Fruit fly (Drosophila melanogaster): ENCODE measurements around the gene Gr61a.

DNA sequence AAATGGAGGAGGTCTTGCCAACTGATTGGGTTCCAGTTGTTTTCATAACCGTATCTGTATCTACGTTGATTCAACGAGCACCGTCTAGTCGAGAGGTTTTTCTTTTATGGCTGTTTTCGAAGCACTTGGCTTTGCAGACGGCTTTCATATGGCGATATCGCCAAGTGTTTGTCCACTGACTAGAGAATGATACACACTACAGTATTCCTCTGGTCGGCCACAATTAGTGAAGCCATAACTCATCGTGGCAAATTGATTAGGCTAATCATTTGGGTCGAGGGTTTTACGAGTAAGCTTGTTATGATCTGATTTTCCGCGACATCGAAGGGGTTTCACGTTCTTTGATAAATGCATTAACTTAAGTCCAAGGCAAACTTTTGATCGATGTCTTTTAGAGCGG lies 35.4 kb downstream of the Gr61a start:
- TF ChIP-seq CG8478 (optimal IDR thresholded peaks at IDR 0.05) (no peak), CTCF (optimal IDR thresholded peaks at IDR 0.05) (no peak)

Data from S2 (cell line).